Worm (Caenorhabditis elegans) whole organism, late embryonic: ENCODE results near the gene glo-3.

ENCODE experiments used
- C38D4.7 ChIP-seq: fragments of 200-800 bp; sonication (Bioruptor generic); optimal IDR thresholded peaks from 2 replicates; lab custom pipeline; 2018; ENCODE audit warnings: mild to moderate bottlenecking, missing genetic modification characterization, moderate library complexity, missing compliant biosample characterization
- F13H6.1 ChIP-seq: sonication (generic microtip); optimal IDR thresholded peaks from 2 replicates; lab custom pipeline; 2016; ENCODE audit warnings: missing genetic modification characterization, missing compliant biosample characterization
- K09A11.1 ChIP-seq: sonication (generic microtip); optimal IDR thresholded peaks from 2 replicates; lab custom pipeline; 2017; ENCODE audit warnings: antibody characterized with exemption, mild to moderate bottlenecking, missing genetic modification characterization, missing compliant biosample characterization; ENCODE audit not compliant: insufficient read depth
- ahr-1 ChIP-seq: sonication (generic microtip); optimal IDR thresholded peaks from 2 replicates; lab custom pipeline; 2016; ENCODE audit warnings: missing genetic modification characterization, missing compliant biosample characterization
- ceh-18 ChIP-seq: sonication (generic microtip); optimal IDR thresholded peaks from 2 replicates; lab custom pipeline; 2016; ENCODE audit warnings: missing genetic modification characterization, missing compliant biosample characterization
- ceh-19 ChIP-seq: fragments of 200-800 bp; sonication (Bioruptor generic); optimal IDR thresholded peaks from 2 replicates; lab custom pipeline; 2018; ENCODE audit warnings: mild to moderate bottlenecking, missing genetic modification characterization, missing compliant biosample characterization
- ceh-2 ChIP-seq: sonication (generic microtip); optimal IDR thresholded peaks from 2 replicates; lab custom pipeline; 2016; ENCODE audit warnings: missing genotype, missing genetic modification characterization, missing compliant biosample characterization
- ceh-24 ChIP-seq: sonication (generic microtip); optimal IDR thresholded peaks from 2 replicates; lab custom pipeline; 2016; ENCODE audit warnings: mild to moderate bottlenecking, missing genetic modification characterization, missing compliant biosample characterization
- ceh-30 ChIP-seq: fragments of 150-350 bp; optimal IDR thresholded peaks from 2 replicates; lab custom pipeline; 2014; ENCODE audit warnings: missing biosample characterization, missing genetic modification characterization
- ceh-45 ChIP-seq: fragments of 200-800 bp; sonication (Bioruptor generic); IDR thresholded peaks from 2 replicates; pipeline ENCODE4 v1.3.6; 2022; ENCODE audit warnings: missing genetic modification reagents, missing genetic modification characterization, missing compliant biosample characterization
- ceh-48 ChIP-seq: sonication (generic microtip); optimal IDR thresholded peaks from 2 replicates; lab custom pipeline; 2016; ENCODE audit warnings: missing genetic modification characterization, inconsistent platforms, missing compliant biosample characterization
- ceh-6 ChIP-seq: fragments of 200-800 bp; sonication (Bioruptor generic); optimal IDR thresholded peaks from 2 replicates; lab custom pipeline; 2018; ENCODE audit warnings: mild to moderate bottlenecking, missing genetic modification characterization, missing compliant biosample characterization
- ceh-9 ChIP-seq: sonication (generic microtip); optimal IDR thresholded peaks from 2 replicates; lab custom pipeline; 2016; ENCODE audit warnings: mild to moderate bottlenecking, missing genetic modification characterization, inconsistent platforms, missing compliant biosample characterization
- che-1 ChIP-seq: sonication (generic microtip); optimal IDR thresholded peaks from 2 replicates; lab custom pipeline; 2016; ENCODE audit warnings: mild to moderate bottlenecking, missing genetic modification characterization, missing compliant biosample characterization
- elt-2 ChIP-seq: sonication (generic microtip); optimal IDR thresholded peaks from 2 replicates; lab custom pipeline; 2016; ENCODE audit warnings: missing genetic modification reagents, missing genetic modification characterization, missing compliant biosample characterization
- fkh-6 ChIP-seq: sonication (generic microtip); optimal IDR thresholded peaks from 2 replicates; lab custom pipeline; 2016; ENCODE audit warnings: missing genetic modification characterization, missing compliant biosample characterization
- hlh-13 ChIP-seq: fragments of 200-800 bp; sonication (Bioruptor generic); optimal IDR thresholded peaks from 2 replicates; lab custom pipeline; 2018; ENCODE audit warnings: mild to moderate bottlenecking, missing genetic modification characterization, missing compliant biosample characterization
- hlh-15 ChIP-seq: sonication (generic microtip); optimal IDR thresholded peaks from 2 replicates; lab custom pipeline; 2016; ENCODE audit warnings: missing genetic modification characterization, missing compliant biosample characterization
- hlh-30 ChIP-seq: sonication (generic microtip); optimal IDR thresholded peaks from 2 replicates; lab custom pipeline; 2017; ENCODE audit warnings: antibody characterized with exemption, missing genetic modification characterization, missing compliant biosample characterization; ENCODE audit not compliant: insufficient read depth
- madf-2 ChIP-seq: sonication (generic microtip); optimal IDR thresholded peaks from 2 replicates; lab custom pipeline; 2017; ENCODE audit warnings: missing genetic modification characterization, missing compliant biosample characterization
- mec-3 ChIP-seq: sonication (generic microtip); optimal IDR thresholded peaks from 2 replicates; lab custom pipeline; 2016; ENCODE audit warnings: borderline replicate concordance, missing genetic modification characterization, missing compliant biosample characterization
- nfya-1 ChIP-seq: sonication (generic microtip); optimal IDR thresholded peaks from 2 replicates; lab custom pipeline; 2017; ENCODE audit warnings: missing genetic modification characterization, mild to moderate bottlenecking, missing compliant biosample characterization, antibody characterized with exemption, moderate library complexity
- npax-4 ChIP-seq: sonication (generic microtip); optimal IDR thresholded peaks from 2 replicates; lab custom pipeline; 2016; ENCODE audit warnings: missing genetic modification characterization, missing compliant biosample characterization
- pag-3 ChIP-seq: sonication (generic microtip); optimal IDR thresholded peaks from 2 replicates; lab custom pipeline; 2016; ENCODE audit warnings: missing compliant biosample characterization, missing genetic modification characterization, borderline replicate concordance
- pat-9 ChIP-seq: fragments of 200-800 bp; sonication (Bioruptor generic); optimal IDR thresholded peaks from 2 replicates; lab custom pipeline; 2018; ENCODE audit warnings: mild to moderate bottlenecking, missing genetic modification characterization, moderate library complexity, missing compliant biosample characterization
- pax-1 ChIP-seq: fragments of 150-350 bp; optimal IDR thresholded peaks from 2 replicates; lab custom pipeline; 2014; ENCODE audit warnings: missing biosample characterization, missing genetic modification characterization
- pha-2 ChIP-seq: sonication (generic microtip); optimal IDR thresholded peaks from 2 replicates; lab custom pipeline; 2017; ENCODE audit warnings: mild to moderate bottlenecking, missing genetic modification characterization, missing compliant biosample characterization
- pha-4 ChIP-seq: fragments of 150-350 bp; optimal IDR thresholded peaks from 2 replicates; lab custom pipeline; 2018; ENCODE audit warnings: missing biosample characterization, missing genetic modification reagents, missing genetic modification characterization
- pqm-1 ChIP-seq: sonication (generic microtip); optimal IDR thresholded peaks from 2 replicates; lab custom pipeline; 2016; ENCODE audit warnings: missing genetic modification characterization, missing compliant biosample characterization
- pros-1 ChIP-seq: fragments of 150-350 bp; optimal IDR thresholded peaks from 2 replicates; lab custom pipeline; 2014; ENCODE audit warnings: missing biosample characterization, missing genetic modification reagents, missing genetic modification characterization
- ref-2 ChIP-seq: sonication (generic microtip); optimal IDR thresholded peaks from 2 replicates; lab custom pipeline; 2016; ENCODE audit warnings: missing genetic modification characterization, missing compliant biosample characterization
- rnt-1 ChIP-seq: sonication (generic microtip); optimal IDR thresholded peaks from 2 replicates; lab custom pipeline; 2016; ENCODE audit warnings: missing genetic modification characterization, missing compliant biosample characterization
- sdc-2 ChIP-seq: sonication (generic microtip); optimal IDR thresholded peaks from 2 replicates; lab custom pipeline; 2016; ENCODE audit warnings: missing genotype, missing genetic modification characterization, missing compliant biosample characterization
- sox-4 ChIP-seq: sonication (generic microtip); optimal IDR thresholded peaks from 2 replicates; lab custom pipeline; 2017; ENCODE audit warnings: mild to moderate bottlenecking, missing genetic modification characterization, inconsistent platforms, missing compliant biosample characterization
- tbx-7 ChIP-seq: sonication (generic microtip); optimal IDR thresholded peaks from 2 replicates; lab custom pipeline; 2016; ENCODE audit warnings: missing genotype, missing genetic modification characterization, missing compliant biosample characterization
- ttx-3 ChIP-seq: sonication (generic microtip); optimal IDR thresholded peaks from 2 replicates; lab custom pipeline; 2016; ENCODE audit warnings: missing genetic modification reagents, missing genetic modification characterization, missing compliant biosample characterization
- unc-3 ChIP-seq, 2 experiments: fragments of 200-800 bp in 1 of 2; sonication (Bioruptor generic) in 1 of 2; sonication (generic microtip) in 1 of 2; conservative IDR thresholded peaks in 1 of 2; optimal IDR thresholded peaks in 1 of 2; 2 replicates each; pipeline versions ENCODE4 v1.3.6 to Lab custom; 2016 to 2022; ENCODE audit warnings: missing compliant biosample characterization in 2 of 2, missing genetic modification characterization in 2 of 2, missing genetic modification reagents in 1 of 2
- unc-55 ChIP-seq: sonication (generic microtip); optimal IDR thresholded peaks from 2 replicates; lab custom pipeline; 2017; ENCODE audit warnings: missing biosample characterization, missing genetic modification reagents, missing genetic modification characterization
- unc-86 ChIP-seq: sonication (generic microtip); optimal IDR thresholded peaks from 2 replicates; lab custom pipeline; 2016; ENCODE audit warnings: missing genetic modification characterization, missing compliant biosample characterization
- ztf-16 ChIP-seq: sonication (generic microtip); optimal IDR thresholded peaks from 2 replicates; lab custom pipeline; 2017; ENCODE audit warnings: missing genetic modification characterization, missing compliant biosample characterization

The glo-3 gene

ce11 chrX:10533447-10533846 lies at the start of gene glo-3:
Gene glo-3, plus strand, starts transcription at chrX:10533699.
- TF ChIP-seq pha-4 (tag; lab: Kevin White, UChicago) (no peak), che-1 (tag; lab: Kevin White, UChicago) (no peak), ceh-2 (tag; lab: Kevin White, UChicago) (no peak), C38D4.7 (GFP tag; lab: Kevin White, UChicago) (no peak), tbx-7 (no peak), sdc-2 (tag; lab: Kevin White, UChicago) (no peak), ceh-45 (GFP tag; lab: Robert Waterston, UW) (no peak), K09A11.1 (tag; lab: Kevin White, UChicago) (no peak), pros-1 (tag; lab: Kevin White, UChicago) (no peak), nfya-1 (tag; lab: Kevin White, UChicago) (no peak), mec-3 (tag; lab: Kevin White, UChicago) (no peak), sox-4 (tag; lab: Kevin White, UChicago) (no peak), hlh-15 (no peak), madf-2 (tag; lab: Kevin White, UChicago) (no peak), ceh-6 (no peak), ahr-1 (tag; lab: Kevin White, UChicago) (no peak), F13H6.1 (no peak), ceh-24 (tag; lab: Kevin White, UChicago) (no peak)

- no peak for TF ChIP-seq ceh-45 (GFP tag; lab: Robert Waterston, UW)
- TF ChIP-seq unc-55 (GFP tag; lab: Kevin White, UChicago) = no peak
- no peak for TF ChIP-seq rnt-1
Observed at ce11 chrX:10485300-10485755, 48.2 kb upstream of the glo-3 start, which contains the start of gene C33D3.3. Gene C33D3.3, plus strand, starts transcription at chrX:10485350.

ce11 chrX:10488763-10489162 lies 44.7 kb upstream of the glo-3 start, which contains the start of gene C33D3.4:
Gene C33D3.4, plus strand, starts transcription at chrX:10489063.
- TF ChIP-seq F13H6.1 (no peak), ceh-19 (GFP tag; lab: Kevin White, UChicago) (no peak), ztf-16 (tag; lab: Kevin White, UChicago) (no peak), ceh-2 (tag; lab: Kevin White, UChicago) (no peak), fkh-6 (tag; lab: Kevin White, UChicago) (no peak), pha-2 (tag; lab: Kevin White, UChicago) (no peak), pat-9 (tag; lab: Kevin White, UChicago) (no peak), npax-4 (tag; lab: Kevin White, UChicago) (no peak), ttx-3 (no peak), pqm-1 (no peak), elt-2 (tag; lab: Kevin White, UChicago) (no peak), ref-2 (no peak), ahr-1 (tag; lab: Kevin White, UChicago) (no peak), hlh-30 (tag; lab: Kevin White, UChicago) (no peak), ceh-9 (no peak), ceh-18 (tag; lab: Kevin White, UChicago) (no peak)
- TF ChIP-seq, all 69 proteins: peak for 0

- TF ChIP-seq pqm-1 (no peak), ceh-30 (tag; lab: Kevin White, UChicago) (no peak), ceh-48 (tag; lab: Kevin White, UChicago) (no peak), ceh-2 (tag; lab: Kevin White, UChicago) (no peak), tbx-7 (no peak), ztf-16 (tag; lab: Kevin White, UChicago) (no peak), unc-86 (tag; lab: Kevin White, UChicago) (no peak), unc-3 (GFP tag; conservative IDR thresholded peaks at IDR 0.05; lab: Robert Waterston, UW) (no peak), unc-3 (tag; optimal IDR thresholded peaks at IDR 0.05; lab: Kevin White, UChicago) (no peak), ttx-3 (no peak), ceh-24 (tag; lab: Kevin White, UChicago) (no peak), ahr-1 (tag; lab: Kevin White, UChicago) (no peak), hlh-30 (tag; lab: Kevin White, UChicago) (no peak), pax-1 (tag; lab: Kevin White, UChicago) (no peak), hlh-13 (no peak), pag-3 (tag; lab: Kevin White, UChicago) (no peak), ceh-9 (no peak), nfya-1 (tag; lab: Kevin White, UChicago) (no peak)
Observed at ce11 chrX:10491044-10491443, 42.5 kb upstream of the glo-3 start, which contains the start of gene C33D3.5. Gene C33D3.5, plus strand, starts transcription at chrX:10491344.
